Worm (Caenorhabditis elegans): ENCODE results near the gene sre-45.

DNA sequence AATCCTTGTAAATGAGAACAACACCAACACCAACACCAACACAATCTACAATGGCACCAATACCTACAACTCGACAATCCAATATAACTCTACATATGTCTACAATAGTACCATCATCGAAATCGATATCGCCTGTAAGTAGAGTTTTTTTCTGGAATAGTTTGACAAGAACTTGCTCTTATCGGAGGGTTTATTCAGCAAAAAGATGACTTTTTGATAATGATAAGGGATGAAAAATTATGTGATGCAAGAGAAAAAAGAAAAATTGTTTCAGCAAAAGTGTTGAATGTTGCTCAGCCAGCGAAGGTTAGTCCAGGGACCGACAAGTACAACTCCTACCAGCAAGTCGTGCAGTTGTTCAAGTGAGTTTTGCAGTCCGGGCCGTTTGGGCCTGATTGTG lies 9.1 kb upstream of the sre-45 start:
- TF ChIP-seq dao-5 (tag; optimal IDR thresholded peaks at IDR 0.05) (no peak), W03F9.2 (tag; optimal IDR thresholded peaks at IDR 0.05) (no peak)

Data from whole organism, L4/young adult.